Fruit fly (Drosophila melanogaster) whole organism, wandering third instar larva: ENCODE data around the gene eIF5B.
A peak's percentile ranks its signal among the peaks of the same experiment; 100 is the strongest.

Experiments used
- Abd-B ChIP-seq: fragments of >200 bp; optimal IDR thresholded peaks from 2 replicates; lab custom pipeline; 2017; ENCODE audit warnings: missing biosample characterization, missing genetic modification characterization
- Dfd ChIP-seq: fragments of >200 bp; optimal IDR thresholded peaks from 2 replicates; lab custom pipeline; 2017; ENCODE audit warnings: missing biosample characterization, missing genetic modification characterization
- Dif ChIP-seq: fragments of 200-275, 200-300 bp; sonication (Bioruptor generic); optimal IDR thresholded peaks from 2 replicates; lab custom pipeline; 2018; ENCODE audit warnings: missing biosample characterization, missing genetic modification characterization; ENCODE audit not compliant: partially characterized antibody
- GATAd ChIP-seq: sonication (Bioruptor generic); optimal IDR thresholded peaks from 2 replicates; lab custom pipeline; 2016; ENCODE audit warnings: missing biosample characterization, missing genetic modification characterization
- HLH106 ChIP-seq: fragments of 200-800 bp; optimal IDR thresholded peaks from 3 replicates; lab custom pipeline; 2019; ENCODE audit warnings: missing biosample characterization, mild to moderate bottlenecking, missing genetic modification characterization, moderate library complexity
- Hr78 ChIP-seq: fragments of >200 bp; optimal IDR thresholded peaks from 2 replicates; lab custom pipeline; 2017; ENCODE audit warnings: missing biosample characterization, missing genetic modification characterization
- Hr83 ChIP-seq: fragments of 200-300 bp; sonication (Bioruptor generic); optimal IDR thresholded peaks from 2 replicates; lab custom pipeline; 2016; ENCODE audit warnings: missing biosample characterization, mild to moderate bottlenecking, missing genetic modification characterization, moderate library complexity; ENCODE audit not compliant: poor library complexity, severe bottlenecking
- Jra ChIP-seq: sonication (Bioruptor generic); optimal IDR thresholded peaks from 2 replicates; lab custom pipeline; 2016; ENCODE audit warnings: missing biosample characterization, missing genetic modification characterization
- Mio ChIP-seq: sonication (Bioruptor generic); optimal IDR thresholded peaks from 2 replicates; lab custom pipeline; 2016; ENCODE audit warnings: missing biosample characterization, missing genetic modification characterization
- Myc ChIP-seq: fragments of >200 bp; optimal IDR thresholded peaks from 2 replicates; lab custom pipeline; 2017
- N ChIP-seq: fragments of >200 bp; optimal IDR thresholded peaks from 2 replicates; lab custom pipeline; 2018; ENCODE audit warnings: missing biosample characterization, missing external identifiers, missing genetic modification characterization
- OdsH ChIP-seq: fragments of 200-800 bp; sonication (Bioruptor generic); optimal IDR thresholded peaks from 2 replicates; lab custom pipeline; 2016; ENCODE audit warnings: missing biosample characterization, mild to moderate bottlenecking, missing genetic modification characterization
- Rel ChIP-seq, 2 experiments: fragments of 200-800 bp; sonication (Bioruptor generic) in 1 of 2; optimal IDR thresholded peaks; 2 replicates in 1 of 2; 3 replicates in 1 of 2; lab custom pipeline; 2016 to 2019; ENCODE audit warnings: mild to moderate bottlenecking in 2 of 2, missing biosample characterization in 2 of 2, missing genetic modification characterization in 2 of 2, moderate library complexity in 1 of 2
- Sp1 ChIP-seq: fragments of 200-800 bp; sonication (Bioruptor generic); optimal IDR thresholded peaks from 3 replicates; lab custom pipeline; 2019; ENCODE audit warnings: missing biosample characterization, mild to moderate bottlenecking, missing genetic modification characterization, moderate library complexity
- Vsx2 ChIP-seq: fragments of 200-300, 225-300 bp; sonication (Bioruptor generic); optimal IDR thresholded peaks from 2 replicates; lab custom pipeline; 2018; ENCODE audit warnings: missing biosample characterization, missing genetic modification characterization; ENCODE audit not compliant: partially characterized antibody
- br ChIP-seq: fragments of 200-800 bp; sonication (Bioruptor generic); optimal IDR thresholded peaks from 2 replicates; lab custom pipeline; 2016; ENCODE audit warnings: missing biosample characterization, missing genetic modification characterization
- brk ChIP-seq: fragments of 200-800 bp; sonication (Bioruptor generic); optimal IDR thresholded peaks from 2 replicates; lab custom pipeline; 2016; ENCODE audit warnings: missing biosample characterization, mild to moderate bottlenecking, missing genetic modification characterization
- dl ChIP-seq, 2 experiments: fragments of 175-275, 200-275 bp in 1 of 2; fragments of 200-275 bp in 1 of 2; sonication (Bioruptor generic); optimal IDR thresholded peaks; lab custom pipeline; 2018; ENCODE audit warnings: mild to moderate bottlenecking in 2 of 2, missing biosample characterization in 2 of 2, missing genetic modification characterization in 2 of 2, moderate library complexity in 2 of 2; ENCODE audit not compliant: partially characterized antibody in 2 of 2, insufficient read depth in 1 of 2
- dmrt93B ChIP-seq: fragments of 200-800 bp; sonication (Bioruptor generic); optimal IDR thresholded peaks from 2 replicates; lab custom pipeline; 2018; ENCODE audit warnings: missing biosample characterization, mild to moderate bottlenecking, missing genetic modification characterization
- dsf ChIP-seq: sonication (Bioruptor generic); optimal IDR thresholded peaks from 2 replicates; lab custom pipeline; 2016; ENCODE audit warnings: missing biosample characterization, missing genetic modification characterization, borderline replicate concordance
- ey ChIP-seq: fragments of 200-800 bp; sonication (Bioruptor generic); optimal IDR thresholded peaks from 2 replicates; lab custom pipeline; 2016; ENCODE audit warnings: missing biosample characterization, missing genetic modification characterization
- foxo ChIP-seq, 2 experiments: fragments of 200-800 bp; sonication (Bioruptor generic); optimal IDR thresholded peaks; 2 replicates in 1 of 2; 3 replicates in 1 of 2; lab custom pipeline; 2016 to 2017; ENCODE audit warnings: missing biosample characterization in 2 of 2, missing genetic modification characterization in 2 of 2
- fru ChIP-seq: fragments of 200-800 bp; sonication (Bioruptor generic); optimal IDR thresholded peaks from 3 replicates; lab custom pipeline; 2016; ENCODE audit warnings: missing biosample characterization, mild to moderate bottlenecking, missing genetic modification characterization
- h ChIP-seq: fragments of 200-800 bp; sonication (Bioruptor generic); optimal IDR thresholded peaks from 3 replicates; lab custom pipeline; 2016; ENCODE audit warnings: missing biosample characterization, mild to moderate bottlenecking, missing genetic modification characterization
- jim ChIP-seq: fragments of 175-275, 200-325 bp; sonication (Bioruptor generic); optimal IDR thresholded peaks from 2 replicates; lab custom pipeline; 2016; ENCODE audit warnings: missing biosample characterization, mild to moderate bottlenecking, missing genetic modification characterization
- lola ChIP-seq: fragments of >200 bp; optimal IDR thresholded peaks from 2 replicates; lab custom pipeline; 2017; ENCODE audit warnings: missing biosample characterization, missing genetic modification characterization
- psq ChIP-seq: fragments of 200-800 bp; sonication (Bioruptor generic); optimal IDR thresholded peaks from 3 replicates; lab custom pipeline; 2017; ENCODE audit warnings: missing biosample characterization, mild to moderate bottlenecking, missing genetic modification characterization, moderate library complexity
- rgr ChIP-seq: fragments of 200-800 bp; sonication (Bioruptor generic); optimal IDR thresholded peaks from 3 replicates; lab custom pipeline; 2016; ENCODE audit warnings: missing biosample characterization, mild to moderate bottlenecking, missing genetic modification characterization
- sage ChIP-seq: fragments of 200-800 bp; sonication (Bioruptor generic); optimal IDR thresholded peaks from 2 replicates; lab custom pipeline; 2016; ENCODE audit warnings: missing biosample characterization, mild to moderate bottlenecking, missing genetic modification characterization
- sv ChIP-seq: fragments of 200-800 bp; sonication (Bioruptor generic); optimal IDR thresholded peaks from 3 replicates; lab custom pipeline; 2016; ENCODE audit warnings: missing biosample characterization, missing genetic modification characterization
- usp ChIP-seq: fragments of >200 bp; optimal IDR thresholded peaks from 2 replicates; lab custom pipeline; 2017; ENCODE audit warnings: missing biosample characterization, missing genetic modification characterization
- woc ChIP-seq: sonication (Bioruptor generic); optimal IDR thresholded peaks from 2 replicates; lab custom pipeline; 2016; ENCODE audit warnings: missing biosample characterization, mild to moderate bottlenecking, missing genetic modification characterization

The eIF5B gene

DNA sequence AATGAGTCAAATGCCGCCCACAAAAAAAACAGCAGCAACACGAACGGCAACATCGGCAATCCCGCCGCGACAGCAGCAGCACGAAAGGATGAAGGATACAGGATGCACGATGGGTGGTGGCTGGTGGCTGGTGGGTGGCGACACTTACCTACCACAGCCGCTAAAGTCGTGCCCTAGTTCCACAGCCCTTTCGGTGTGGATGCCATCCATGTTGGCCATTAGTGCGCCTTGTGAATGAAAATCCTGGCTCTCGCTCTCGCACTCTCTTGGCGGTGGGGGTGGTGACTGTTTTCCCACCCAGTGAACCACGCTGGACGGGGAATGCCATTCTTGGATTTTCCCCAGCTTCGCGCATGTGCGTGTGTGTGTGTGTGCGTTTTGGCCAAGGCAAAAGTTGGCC lies 33.7 kb downstream of the eIF5B start:
- TF ChIP-seq Vsx2 (GFP tag; lab: Kevin White, UChicago) (no peak), OdsH (GFP tag; lab: Kevin White, UChicago) (no peak), Hr78 (GFP tag; lab: Kevin White, UChicago) (no peak), Jra (GFP tag; lab: Kevin White, UChicago) (no peak), woc (GFP tag; lab: Kevin White, UChicago) (no peak), usp (GFP tag; lab: Kevin White, UChicago) (no peak)

DNA sequence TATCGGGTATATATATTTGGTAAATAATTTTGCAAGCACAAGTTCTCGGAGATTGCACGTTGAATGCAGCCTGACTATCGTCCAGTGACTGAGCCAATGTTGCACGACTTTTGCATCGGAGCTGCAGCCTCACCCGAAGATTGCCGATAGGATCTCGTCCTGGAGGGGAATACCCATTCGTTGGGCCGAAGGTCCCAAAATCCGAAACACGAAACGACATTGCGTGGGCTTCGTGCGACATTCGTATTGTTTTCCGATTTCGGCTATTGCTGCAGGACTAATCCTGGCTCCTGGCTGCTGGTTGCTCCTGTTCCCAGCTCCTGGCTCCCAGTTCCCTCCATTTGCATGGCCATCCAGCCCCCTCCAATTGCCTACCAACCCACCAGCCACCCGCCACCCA lies 35.9 kb downstream of the eIF5B start, which contains the start of gene sty:
Gene sty (minus strand): TSS at position 90 of the 400 bp plus-strand sequence.
- no peak for TF ChIP-seq Hr83 (GFP tag; lab: Kevin White, UChicago)
- no peak for TF ChIP-seq sage
- TF ChIP-seq Mio (GFP tag; lab: Kevin White, UChicago), result no peak
- no peak for TF ChIP-seq Sp1 (GFP tag; lab: Kevin White, UChicago)
- no peak for TF ChIP-seq N (GFP tag; lab: Kevin White, UChicago)
- no peak for TF ChIP-seq dsf
- TF ChIP-seq lola (GFP tag; lab: Kevin White, UChicago), result no peak
- no peak for TF ChIP-seq dl (GFP tag; optimal IDR thresholded peaks at IDR 0.05; lab: Kevin White, UChicago; ENCODE audit: insufficient read depth in 1 of 2, partially characterized antibody in 2 of 2)
- TF ChIP-seq dmrt93B (GFP tag; lab: Kevin White, UChicago), result no peak
- no peak for TF ChIP-seq h (GFP tag; lab: Kevin White, UChicago)
- no peak for TF ChIP-seq OdsH (GFP tag; lab: Kevin White, UChicago)

DNA sequence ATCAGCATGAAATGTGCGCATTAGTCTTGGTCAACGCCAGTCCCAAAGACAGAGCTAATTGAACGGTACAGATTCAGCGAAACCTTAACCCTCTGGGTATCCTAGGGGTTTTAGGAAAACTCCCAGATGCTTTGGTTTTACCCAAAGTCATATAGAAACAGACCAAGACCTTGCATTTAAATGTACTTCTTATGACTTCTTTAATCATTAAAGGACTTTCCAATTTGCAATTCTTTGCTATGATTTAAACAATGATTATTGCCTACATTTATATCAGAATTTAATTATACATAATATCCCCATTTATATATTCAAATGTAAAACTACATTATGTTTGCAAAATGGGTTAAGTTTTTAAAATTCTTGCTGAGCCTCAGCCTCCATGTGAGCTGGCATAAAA lies 37.8 kb downstream of the eIF5B start:
- TF ChIP-seq woc (GFP tag; lab: Kevin White, UChicago) (peak; percentile 56), ey (peak; percentile 16), Abd-B (no peak), foxo (GFP tag; optimal IDR thresholded peaks at IDR 0.05; lab: Kevin White, UChicago) (peak in 1 of 2 experiments; percentile 69), OdsH (GFP tag; lab: Kevin White, UChicago) (peak; percentile 69), Jra (GFP tag; lab: Kevin White, UChicago) (peak; percentile 18), h (GFP tag; lab: Kevin White, UChicago) (peak; percentile 65), Dif (GFP tag; lab: Kevin White, UChicago) (no peak), brk (peak; percentile 33), psq (peak; percentile 26), fru (peak; percentile 61), dmrt93B (GFP tag; lab: Kevin White, UChicago) (peak; percentile 37), br (GFP tag; lab: Kevin White, UChicago) (peak; percentile 72), Hr78 (GFP tag; lab: Kevin White, UChicago) (no peak), HLH106 (peak; percentile 72), rgr (peak; percentile 55), N (GFP tag; lab: Kevin White, UChicago) (no peak), Sp1 (GFP tag; lab: Kevin White, UChicago) (peak; percentile 73), Myc (lab: Kevin White, UChicago) (no peak)

DNA sequence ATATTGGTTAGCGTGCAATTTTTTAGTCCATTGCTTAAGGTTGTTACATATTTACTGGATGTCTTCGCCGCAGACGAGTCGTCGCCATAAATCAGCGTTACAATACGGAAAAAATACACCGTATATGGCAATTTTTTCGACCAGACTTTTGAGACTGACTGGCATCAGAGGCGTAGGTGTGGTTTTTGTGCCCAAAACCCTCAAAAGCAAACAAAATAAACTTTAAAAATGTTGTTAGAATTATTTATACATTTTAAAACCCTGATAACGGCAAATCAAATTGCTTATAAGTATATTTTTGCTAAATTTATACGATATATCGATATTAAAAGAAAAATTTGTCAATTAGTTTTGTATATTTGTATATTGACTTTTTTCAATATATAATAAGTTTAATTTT lies 40.1 kb downstream of the eIF5B start:
- no peak for TF ChIP-seq Myc (lab: Kevin White, UChicago)
- TF ChIP-seq HLH106, result no peak
- TF ChIP-seq brk, result no peak
- TF ChIP-seq Rel (GFP tag; optimal IDR thresholded peaks at IDR 0.05; lab: Kevin White, UChicago), result no peak
- no peak for TF ChIP-seq Rel (tag; optimal IDR thresholded peaks at IDR 0.05; lab: Kevin White, UChicago)
- no peak for TF ChIP-seq sv
- TF ChIP-seq Dif (GFP tag; lab: Kevin White, UChicago), result no peak
- TF ChIP-seq Mio (GFP tag; lab: Kevin White, UChicago), result no peak
- no peak for TF ChIP-seq GATAd (GFP tag; lab: Kevin White, UChicago)
- no peak for TF ChIP-seq Abd-B
- TF ChIP-seq dl (GFP tag; optimal IDR thresholded peaks at IDR 0.05; lab: Kevin White, UChicago; ENCODE audit: insufficient read depth in 1 of 2, partially characterized antibody in 2 of 2), result no peak
- TF ChIP-seq jim (GFP tag; lab: Kevin White, UChicago), result no peak
- no peak for TF ChIP-seq lola (GFP tag; lab: Kevin White, UChicago)
- TF ChIP-seq br (GFP tag; lab: Kevin White, UChicago), result no peak
- no peak for TF ChIP-seq Dfd (GFP tag; lab: Kevin White, UChicago)
- no peak for TF ChIP-seq N (GFP tag; lab: Kevin White, UChicago)
- no peak for TF ChIP-seq dsf
- no peak for TF ChIP-seq usp (GFP tag; lab: Kevin White, UChicago)
- TF ChIP-seq rgr, result no peak
- TF ChIP-seq, all 38 proteins: peak for 0
